Worm (Caenorhabditis elegans) whole organism, L1 larva: Measurements from ENCODE around the gene pho-5.
"Not testable (repeated sequence)": the region's sequence is repeated elsewhere in the genome, so short reads cannot be mapped to it uniquely, and the experiment has no call there.

Experiments used
- C04F5.9 ChIP-seq: sonication (generic microtip); optimal IDR thresholded peaks from 2 replicates; lab custom pipeline; 2016; ENCODE audit warnings: missing genetic modification characterization, missing compliant biosample characterization
- C16A3.4 ChIP-seq: fragments of 150-350 bp; optimal IDR thresholded peaks from 2 replicates; lab custom pipeline; 2014; ENCODE audit warnings: missing biosample characterization, missing genetic modification characterization
- C34B4.2 ChIP-seq: sonication (generic microtip); optimal IDR thresholded peaks from 2 replicates; lab custom pipeline; 2017; ENCODE audit warnings: mild to moderate bottlenecking, missing genetic modification characterization, missing compliant biosample characterization
- F16B12.6 ChIP-seq: fragments of 150-350 bp; optimal IDR thresholded peaks from 2 replicates; lab custom pipeline; 2014; ENCODE audit warnings: missing biosample characterization, missing genetic modification characterization
- Y116A8C.19 ChIP-seq: sonication (generic microtip); optimal IDR thresholded peaks from 2 replicates; lab custom pipeline; 2016; ENCODE audit warnings: missing compliant biosample characterization, missing genetic modification characterization, borderline replicate concordance
- aha-1 ChIP-seq: fragments of 150-350 bp; optimal IDR thresholded peaks from 2 replicates; lab custom pipeline; 2014; ENCODE audit warnings: missing biosample characterization, missing genetic modification characterization
- ama-1 ChIP-seq: fragments of 150-350 bp; optimal IDR thresholded peaks from 2 replicates; lab custom pipeline; 2014
- ceh-63 ChIP-seq: fragments of 200-800 bp; sonication (Bioruptor generic); optimal IDR thresholded peaks from 2 replicates; lab custom pipeline; 2018; ENCODE audit warnings: mild to moderate bottlenecking, missing genetic modification characterization, missing compliant biosample characterization
- ceh-8 ChIP-seq: fragments of 200-800 bp; sonication (Bioruptor generic); optimal IDR thresholded peaks from 2 replicates; lab custom pipeline; 2018; ENCODE audit warnings: mild to moderate bottlenecking, missing genetic modification characterization, moderate library complexity, missing compliant biosample characterization
- ceh-88 ChIP-seq: fragments of 200-800 bp; sonication (Bioruptor generic); IDR thresholded peaks from 2 replicates; pipeline ENCODE4 v1.3.6; 2022; ENCODE audit warnings: missing genetic modification characterization, missing compliant biosample characterization
- dsc-1 ChIP-seq: sonication (generic microtip); optimal IDR thresholded peaks from 2 replicates; lab custom pipeline; 2016; ENCODE audit warnings: mild to moderate bottlenecking, missing genetic modification characterization, missing compliant biosample characterization
- efl-1 ChIP-seq, 4 experiments: fragments of 150-350 bp; optimal IDR thresholded peaks in 3 of 4; peaks in 1 of 4; 1 replicate in 1 of 4; 2 replicates in 3 of 4; lab custom pipeline; 2014; ENCODE audit warnings: missing biosample characterization in 2 of 4, missing genetic modification characterization in 2 of 4, missing genetic modification reagents in 2 of 4
- elt-2 ChIP-seq: sonication (generic microtip); optimal IDR thresholded peaks from 2 replicates; lab custom pipeline; 2016; ENCODE audit warnings: missing genetic modification characterization, mild to moderate bottlenecking, inconsistent platforms, missing compliant biosample characterization, missing genetic modification reagents
- elt-3 ChIP-seq, 6 experiments: fragments of 150-350 bp in 1 of 6; sonication (generic microtip); optimal IDR thresholded peaks; 2 replicates each; lab custom pipeline; 2017 to 2018; ENCODE audit warnings: missing biosample characterization in 6 of 6, missing genetic modification characterization in 6 of 6, inconsistent platforms in 1 of 6
- fkh-4 ChIP-seq: sonication (generic microtip); optimal IDR thresholded peaks from 2 replicates; lab custom pipeline; 2016; ENCODE audit warnings: missing compliant biosample characterization, missing genetic modification characterization, borderline replicate concordance
- fkh-8 ChIP-seq: sonication (generic microtip); optimal IDR thresholded peaks from 2 replicates; lab custom pipeline; 2016; ENCODE audit warnings: mild to moderate bottlenecking, missing genetic modification characterization, missing compliant biosample characterization
- irx-1 ChIP-seq: sonication (generic microtip); optimal IDR thresholded peaks from 2 replicates; lab custom pipeline; 2016; ENCODE audit warnings: missing genetic modification characterization, missing compliant biosample characterization
- isw-1 ChIP-seq: fragments of 200-800 bp; sonication (Bioruptor generic); IDR thresholded peaks from 2 replicates; pipeline ENCODE4 v1.3.6; 2022; ENCODE audit warnings: missing genetic modification characterization, missing compliant biosample characterization
- jun-1 ChIP-seq: fragments of 150-350 bp; optimal IDR thresholded peaks from 2 replicates; lab custom pipeline; 2014; ENCODE audit warnings: missing biosample characterization, missing genetic modification reagents, missing genetic modification characterization
- lin-13 ChIP-seq: fragments of 150-350 bp; optimal IDR thresholded peaks from 2 replicates; lab custom pipeline; 2014; ENCODE audit warnings: missing biosample characterization, missing genetic modification reagents, missing genetic modification characterization
- lin-14 ChIP-seq: fragments of 200-800 bp; sonication (Bioruptor generic); optimal IDR thresholded peaks from 2 replicates; lab custom pipeline; 2018; ENCODE audit warnings: mild to moderate bottlenecking, missing genetic modification characterization, moderate library complexity, missing compliant biosample characterization
- lin-15B ChIP-seq: fragments of 150-350 bp; sonication (generic microtip); optimal IDR thresholded peaks from 3 replicates; lab custom pipeline; 2014; ENCODE audit warnings: missing biosample characterization, missing genetic modification characterization
- lin-35 ChIP-seq, 2 experiments: fragments of 150-350 bp; optimal IDR thresholded peaks; 2 replicates each; lab custom pipeline; 2014; ENCODE audit warnings: missing biosample characterization in 2 of 2, missing genetic modification characterization in 2 of 2, missing genetic modification reagents in 2 of 2
- lin-39 ChIP-seq: fragments of 150-350 bp; optimal IDR thresholded peaks from 2 replicates; lab custom pipeline; 2014; ENCODE audit warnings: missing biosample characterization, missing genetic modification reagents, missing genetic modification characterization
- lir-3 ChIP-seq: sonication (generic microtip); optimal IDR thresholded peaks from 2 replicates; lab custom pipeline; 2016; ENCODE audit warnings: mild to moderate bottlenecking, missing genetic modification characterization, moderate library complexity, missing compliant biosample characterization; ENCODE audit not compliant: poor library complexity
- lsy-2 ChIP-seq, 2 experiments: fragments of 150-350 bp; optimal IDR thresholded peaks; 2 replicates each; lab custom pipeline; 2014; ENCODE audit warnings: missing biosample characterization in 2 of 2, missing genetic modification characterization in 2 of 2
- mab-9 ChIP-seq: fragments of 200-800 bp; sonication (Bioruptor generic); IDR thresholded peaks from 2 replicates; pipeline ENCODE4 v1.3.6; 2022; ENCODE audit warnings: missing genetic modification reagents, missing genetic modification characterization, missing compliant biosample characterization
- mdl-1 ChIP-seq, 2 experiments: fragments of 150-350 bp; optimal IDR thresholded peaks; 2 replicates each; lab custom pipeline; 2014 to 2017; ENCODE audit warnings: missing biosample characterization in 2 of 2, missing genetic modification characterization in 2 of 2, inconsistent platforms in 1 of 2
- mep-1 ChIP-seq: fragments of 150-350 bp; optimal IDR thresholded peaks from 2 replicates; lab custom pipeline; 2014; ENCODE audit warnings: missing biosample characterization, missing genetic modification characterization
- nhr-11 ChIP-seq: fragments of 150-350 bp; optimal IDR thresholded peaks from 2 replicates; lab custom pipeline; 2014; ENCODE audit warnings: missing biosample characterization, missing genetic modification characterization
- nhr-237 ChIP-seq: fragments of 150-350 bp; optimal IDR thresholded peaks from 2 replicates; lab custom pipeline; 2014; ENCODE audit warnings: missing biosample characterization, missing genetic modification characterization
- nhr-28 ChIP-seq: fragments of 150-350 bp; optimal IDR thresholded peaks from 2 replicates; lab custom pipeline; 2014; ENCODE audit warnings: missing biosample characterization, missing genetic modification characterization
- nhr-71 ChIP-seq: sonication (generic microtip); optimal IDR thresholded peaks from 2 replicates; lab custom pipeline; 2016; ENCODE audit warnings: mild to moderate bottlenecking, missing genetic modification characterization, moderate library complexity, missing compliant biosample characterization
- nhr-77 ChIP-seq: fragments of 150-350 bp; optimal IDR thresholded peaks from 2 replicates; lab custom pipeline; 2014; ENCODE audit warnings: missing biosample characterization, missing genetic modification characterization
- pag-3 ChIP-seq: sonication (generic microtip); optimal IDR thresholded peaks from 2 replicates; lab custom pipeline; 2017; ENCODE audit warnings: missing genetic modification characterization, mild to moderate bottlenecking, missing compliant biosample characterization, antibody characterized with exemption, borderline replicate concordance; ENCODE audit not compliant: insufficient read depth
- rnt-1 ChIP-seq: sonication (generic microtip); optimal IDR thresholded peaks from 2 replicates; lab custom pipeline; 2016; ENCODE audit warnings: mild to moderate bottlenecking, missing genetic modification characterization, moderate library complexity, missing compliant biosample characterization
- snpc-4 ChIP-seq: fragments of 150-350 bp; optimal IDR thresholded peaks from 2 replicates; lab custom pipeline; 2014; ENCODE audit warnings: missing biosample characterization, missing genetic modification characterization
- snu-23 ChIP-seq: sonication (generic microtip); optimal IDR thresholded peaks from 2 replicates; lab custom pipeline; 2016; ENCODE audit warnings: missing genetic modification characterization, missing compliant biosample characterization
- sox-4 ChIP-seq: sonication (generic microtip); optimal IDR thresholded peaks from 2 replicates; lab custom pipeline; 2016; ENCODE audit warnings: missing genetic modification characterization, missing compliant biosample characterization
- sptf-1 ChIP-seq: fragments of 150-350 bp; optimal IDR thresholded peaks from 2 replicates; lab custom pipeline; 2014; ENCODE audit warnings: missing biosample characterization, missing genetic modification characterization
- sup-37 ChIP-seq: fragments of 200-800 bp; sonication (Bioruptor generic); optimal IDR thresholded peaks from 2 replicates; lab custom pipeline; 2018; ENCODE audit warnings: mild to moderate bottlenecking, missing genetic modification characterization, missing compliant biosample characterization
- swsn-7 ChIP-seq: sonication (generic microtip); optimal IDR thresholded peaks from 2 replicates; lab custom pipeline; 2016; ENCODE audit warnings: missing genetic modification characterization, missing compliant biosample characterization
- tbx-2 ChIP-seq: sonication (generic microtip); optimal IDR thresholded peaks from 2 replicates; lab custom pipeline; 2016; ENCODE audit warnings: missing genetic modification characterization, missing compliant biosample characterization
- unc-130 ChIP-seq: fragments of 150-350 bp; optimal IDR thresholded peaks from 2 replicates; lab custom pipeline; 2017; ENCODE audit warnings: missing biosample characterization, missing genetic modification characterization, inconsistent platforms
- unc-30 ChIP-seq: sonication (generic microtip); optimal IDR thresholded peaks from 2 replicates; lab custom pipeline; 2017; ENCODE audit warnings: missing biosample characterization, missing genetic modification characterization
- unc-62 ChIP-seq: fragments of 150-350 bp; optimal IDR thresholded peaks from 2 replicates; lab custom pipeline; 2014; ENCODE audit warnings: missing biosample characterization, missing genetic modification reagents, missing genetic modification characterization
- vab-15 ChIP-seq: sonication (generic microtip); optimal IDR thresholded peaks from 2 replicates; lab custom pipeline; 2017; ENCODE audit warnings: missing genotype, mild to moderate bottlenecking, missing genetic modification characterization, missing compliant biosample characterization
- ztf-4 ChIP-seq: fragments of 150-350 bp; optimal IDR thresholded peaks from 2 replicates; lab custom pipeline; 2014; ENCODE audit warnings: missing biosample characterization, missing genetic modification characterization

The pho-5 gene

DNA sequence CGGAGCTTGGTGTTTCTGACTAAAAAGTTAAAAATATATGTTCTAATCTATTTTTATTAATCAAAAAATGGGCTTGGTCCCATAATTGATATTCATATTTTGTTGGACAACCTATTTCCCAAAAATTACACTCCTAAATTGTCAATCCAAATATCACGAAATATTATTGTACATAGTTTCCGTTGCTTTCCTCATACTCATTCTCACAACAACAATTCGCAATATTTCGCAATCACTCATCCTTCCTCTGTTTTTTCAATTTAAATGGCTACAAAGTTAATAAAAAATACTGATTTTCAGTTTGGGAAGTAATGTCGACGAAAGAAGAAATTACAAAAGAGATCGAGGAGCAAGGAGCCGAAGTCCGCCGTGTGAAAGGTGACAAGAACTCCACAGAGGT lies 47.0 kb downstream of the pho-5 start, which contains the start of gene pars-1:
TSS of gene pars-1 (plus strand) at position 301 of the 400 bp plus-strand sequence.
- TF ChIP-seq nhr-77 (tag; lab: Kevin White, UChicago) (no peak), unc-130 (tag; lab: Kevin White, UChicago) (no peak), pag-3 (tag; lab: Kevin White, UChicago) (no peak), dsc-1 (no peak), sptf-1 (tag; lab: Kevin White, UChicago) (no peak), unc-30 (no peak), rnt-1 (no peak)

DNA sequence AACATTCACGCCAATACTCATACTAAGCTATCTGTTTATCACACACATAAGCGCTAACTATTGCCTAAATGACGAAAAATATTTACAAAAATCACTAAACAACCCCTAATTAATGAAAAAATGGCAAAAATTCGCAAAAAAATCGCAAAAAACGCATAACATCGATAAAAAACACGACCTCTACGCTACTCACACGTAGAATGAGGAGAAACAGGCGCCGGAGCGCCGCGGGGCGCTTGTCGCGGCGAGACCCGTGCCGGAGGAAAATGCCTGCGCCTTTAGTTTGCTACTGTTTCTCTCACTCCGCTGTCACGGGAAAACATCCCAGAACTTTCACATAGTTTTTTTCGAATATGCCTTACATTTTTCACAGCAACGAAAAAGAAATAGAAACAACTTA lies 47.8 kb downstream of the pho-5 start:
- peak in 1 of 2 experiments; percentile 24 for TF ChIP-seq efl-1 (optimal IDR thresholded peaks at IDR 0.05; lab: Kevin White, UChicago)
- TF ChIP-seq efl-1 (GFP tag; optimal IDR thresholded peaks at IDR 0.05 in 1 of 2; lab: Kevin White, UChicago), result not testable (repeated sequence)
- TF ChIP-seq, all 84 proteins: peak for 1; not testable (repeated sequence) for 83

ce11 chrIII:7234148-7234547 lies 51.5 kb downstream of the pho-5 start, which contains the start of gene ndus-8:
Gene ndus-8 (minus strand): TSS chrIII:7234202.
- TF ChIP-seq lin-39 (tag; lab: Kevin White, UChicago), result peak; percentile 43
- no peak for TF ChIP-seq unc-30
- TF ChIP-seq jun-1 (tag; lab: Kevin White, UChicago), result peak; percentile 17
- no peak for TF ChIP-seq nhr-28 (tag; lab: Kevin White, UChicago)
- TF ChIP-seq elt-2 (tag; lab: Kevin White, UChicago), result peak; percentile 35
- no peak for TF ChIP-seq unc-62 (GFP tag; lab: Kevin White, UChicago)
- TF ChIP-seq mep-1 (tag; lab: Kevin White, UChicago), result peak; percentile 95
- TF ChIP-seq aha-1, result no peak
- TF ChIP-seq snu-23 (GFP tag; lab: Kevin White, UChicago), result peak; percentile 85
- TF ChIP-seq Y116A8C.19, result no peak
- peak; percentile 82 for TF ChIP-seq nhr-71 (tag; lab: Kevin White, UChicago)
- TF ChIP-seq vab-15 (tag; lab: Kevin White, UChicago), result no peak
- TF ChIP-seq C16A3.4, result peak; percentile 79
- no peak for TF ChIP-seq C34B4.2 (tag; lab: Kevin White, UChicago)
- peak; percentile 34 for TF ChIP-seq irx-1 (tag; lab: Kevin White, UChicago)
- TF ChIP-seq tbx-2, result peak; percentile 69
- peak; percentile 39 for TF ChIP-seq lin-15B (tag; lab: Kevin White, UChicago)
- no peak for TF ChIP-seq nhr-237 (tag; lab: Kevin White, UChicago)
- TF ChIP-seq snpc-4 (tag; lab: Kevin White, UChicago), result peak; percentile 52
- TF ChIP-seq ceh-8 (GFP tag; lab: Kevin White, UChicago), result no peak
- TF ChIP-seq sox-4 (tag; lab: Kevin White, UChicago), result no peak
- no peak for TF ChIP-seq nhr-11 (tag; lab: Kevin White, UChicago)
- TF ChIP-seq mdl-1 (tag; optimal IDR thresholded peaks at IDR 0.05; lab: Kevin White, UChicago), result peak in 1 of 2 experiments; percentile 57
- no peak for TF ChIP-seq ama-1
- TF ChIP-seq lsy-2 (tag; optimal IDR thresholded peaks at IDR 0.05; lab: Kevin White, UChicago), result peak; percentile 87 to 90
- peak; percentile 78 for TF ChIP-seq dsc-1
- peak; percentile 38 for TF ChIP-seq lir-3 (tag; lab: Kevin White, UChicago)
- peak; percentile 90 for TF ChIP-seq unc-130 (tag; lab: Kevin White, UChicago)
- no peak for TF ChIP-seq mab-9
- TF ChIP-seq C04F5.9, result peak; percentile 39
- TF ChIP-seq pag-3 (tag; lab: Kevin White, UChicago), result no peak
- no peak for TF ChIP-seq ceh-63 (GFP tag; lab: Kevin White, UChicago)
- TF ChIP-seq isw-1 (GFP tag; lab: Robert Waterston, UW), result peak; percentile 37
- no peak for TF ChIP-seq sptf-1 (tag; lab: Kevin White, UChicago)
- no peak for TF ChIP-seq sup-37 (GFP tag; lab: Kevin White, UChicago)
- peak; percentile 78 for TF ChIP-seq swsn-7 (tag; lab: Kevin White, UChicago)
- peak; percentile 59 for TF ChIP-seq F16B12.6 (tag; lab: Kevin White, UChicago)
- TF ChIP-seq fkh-4 (tag; lab: Kevin White, UChicago), result no peak
- peak; percentile 41 for TF ChIP-seq lin-13
- TF ChIP-seq nhr-77 (tag; lab: Kevin White, UChicago), result no peak
- TF ChIP-seq elt-3 (tag; optimal IDR thresholded peaks at IDR 0.05; lab: Kevin White, UChicago), result peak in 1 of 6 experiments; percentile 53
- peak; percentile 77 to 80 for TF ChIP-seq lin-35 (GFP tag; optimal IDR thresholded peaks at IDR 0.05; lab: Kevin White, UChicago)
- TF ChIP-seq fkh-8 (tag; lab: Kevin White, UChicago), result peak; percentile 18
- TF ChIP-seq ceh-88 (GFP tag; lab: Robert Waterston, UW), result no peak
- TF ChIP-seq lin-14, result no peak
- TF ChIP-seq ztf-4, result no peak
